Worm (Caenorhabditis elegans): ENCODE results near the gene T13F3.6.

- TF ChIP-seq nhr-11 (tag; optimal IDR thresholded peaks at IDR 0.05) (no peak), pha-4 (GFP tag; IDR thresholded peaks at IDR 0.05) (no peak), pha-4 (tag; optimal IDR thresholded peaks at IDR 0.05) (no peak), lin-38 (GFP tag; IDR thresholded peaks at IDR 0.05) (no peak), zag-1 (tag; optimal IDR thresholded peaks at IDR 0.05) (no peak), lsy-2 (tag; optimal IDR thresholded peaks at IDR 0.05) (no peak), lin-29 (GFP tag; IDR thresholded peaks at IDR 0.05) (no peak), lin-39 (tag; optimal IDR thresholded peaks at IDR 0.05) (no peak), F26F4.8 (GFP tag; conservative IDR thresholded peaks at IDR 0.05) (no peak), mdl-1 (tag; optimal IDR thresholded peaks at IDR 0.05) (no peak), T26A8.4 (GFP tag; IDR thresholded peaks at IDR 0.05) (no peak), egl-27 (tag; optimal IDR thresholded peaks at IDR 0.05) (no peak), nhr-25 (tag; optimal IDR thresholded peaks at IDR 0.05; ENCODE audit: borderline replicate concordance, insufficient read depth) (no peak)
Observed at ce11 chrV:16317244-16317643, 46.2 kb upstream of the T13F3.6 start, which contains the start of gene srh-180.
